Fruit fly (Drosophila melanogaster) whole organism: ENCODE measurements around the gene RPA2.

Experiments used
- CG8478 ChIP-seq: fragments of >200 bp; optimal IDR thresholded peaks from 2 replicates; lab custom pipeline; 2018; ENCODE audit warnings: inconsistent platforms
- pan ChIP-seq: fragments of >200 bp; optimal IDR thresholded peaks from 2 replicates; lab custom pipeline; 2017
- psq ChIP-seq: fragments of >200 bp; optimal IDR thresholded peaks from 2 replicates; lab custom pipeline; 2017
- usp ChIP-seq: fragments of >200 bp; optimal IDR thresholded peaks from 2 replicates; lab custom pipeline; 2017; ENCODE audit warnings: missing biosample characterization, missing genetic modification characterization, mixed read lengths

dm6 chr2L:20913528-20913927 lies 12.4 kb downstream of the RPA2 start:
- no peak for TF ChIP-seq usp (GFP tag; lab: Kevin White, UChicago)
- no peak for TF ChIP-seq pan (lab: Kevin White, UChicago)
- TF ChIP-seq CG8478 (lab: Kevin White, UChicago): no peak
- no peak for TF ChIP-seq psq
